Fruit fly (Drosophila melanogaster): ENCODE results near the gene Pdk1.

Gene Pdk1

dm6 chr3L:129311-129816, at the start of gene Pdk1:
Gene Pdk1 (plus strand): TSS chr3L:129450.
- TF ChIP-seq noc (tag; optimal IDR thresholded peaks at IDR 0.05): peak; percentile 28

DNA sequence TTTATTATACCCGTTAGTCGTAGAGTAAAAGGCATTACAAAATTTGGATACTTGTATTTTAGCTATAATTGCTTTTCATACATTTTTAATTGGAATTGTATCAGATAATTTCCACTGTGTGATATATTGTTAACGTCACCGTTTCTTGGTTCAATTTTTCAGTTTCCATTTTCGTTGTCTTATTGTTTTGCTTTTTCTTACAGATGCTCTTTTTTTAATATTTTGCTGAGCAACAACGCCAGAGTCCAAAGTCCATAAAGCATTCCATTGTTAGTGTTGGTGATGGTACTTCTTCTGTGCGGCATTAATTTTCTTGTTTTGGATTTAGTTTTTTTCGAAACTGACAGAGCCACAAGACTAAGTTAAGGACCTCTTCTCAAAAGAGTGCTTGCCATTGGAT, 46.3 kb upstream of the Pdk1 start:
- no peak for TF ChIP-seq noc (tag; optimal IDR thresholded peaks at IDR 0.05)

- peak; percentile 25 for TF ChIP-seq noc (tag; optimal IDR thresholded peaks at IDR 0.05)
Observed at dm6 chr3L:85204-85811, 43.9 kb upstream of the Pdk1 start.

DNA sequence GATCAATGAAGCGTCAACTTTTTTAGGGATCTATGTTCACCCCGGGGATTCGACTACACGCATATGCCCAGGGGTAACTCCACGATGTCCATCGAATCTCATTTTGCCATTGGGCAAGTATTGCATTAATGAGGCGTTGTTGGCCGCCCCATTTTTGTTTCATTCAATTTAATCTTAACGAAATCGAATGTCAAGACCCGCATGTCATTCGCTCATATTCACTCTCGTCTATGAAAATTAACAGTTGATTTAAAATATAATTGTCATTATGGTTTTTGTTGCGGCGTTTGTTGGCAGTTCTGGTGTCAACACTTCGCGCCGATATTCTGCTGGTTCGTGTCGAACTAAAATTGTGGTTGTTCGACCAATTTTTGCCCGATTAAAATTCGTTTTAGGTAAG, 42.3 kb upstream of the Pdk1 start:
- TF ChIP-seq noc (tag; optimal IDR thresholded peaks at IDR 0.05): no peak

DNA sequence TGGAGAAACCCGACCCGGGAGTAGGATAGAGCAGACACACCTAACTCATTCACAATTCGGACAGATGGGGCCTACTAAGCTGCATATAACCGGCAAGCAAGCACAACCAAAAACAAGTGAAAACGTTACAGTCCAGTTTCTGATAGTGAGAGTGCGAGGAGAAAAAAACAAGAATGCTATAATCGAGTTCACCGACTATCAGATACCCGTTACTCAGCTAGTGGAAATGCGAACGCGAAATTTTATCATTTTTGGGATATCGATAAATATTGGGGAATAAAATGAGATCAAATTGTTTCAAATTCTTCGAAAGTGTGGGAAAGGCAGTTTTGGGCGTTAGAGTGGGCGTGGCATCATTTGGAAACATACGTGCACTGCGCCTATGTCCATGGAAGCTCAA, 38.4 kb upstream of the Pdk1 start:
- TF ChIP-seq noc (tag; optimal IDR thresholded peaks at IDR 0.05): no peak

DNA sequence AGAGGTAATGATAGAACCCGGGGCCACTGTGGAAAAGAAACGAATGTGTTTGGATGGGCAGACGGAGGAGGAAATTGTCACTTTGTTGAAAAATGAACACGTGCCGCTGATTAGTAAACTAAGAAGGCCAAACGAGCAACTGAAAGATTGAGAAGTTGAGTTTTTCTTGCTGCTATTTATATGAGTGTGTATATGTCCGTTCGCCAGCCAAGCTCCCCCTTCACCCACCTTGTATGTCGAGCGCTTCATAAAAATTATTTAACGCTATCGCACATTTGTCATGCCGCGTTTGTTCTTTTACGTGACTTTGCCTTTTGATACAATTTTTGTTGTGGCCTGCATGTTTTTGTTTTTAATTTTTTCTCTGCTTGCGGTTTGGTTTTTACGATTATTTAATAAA, 37.3 kb upstream of the Pdk1 start:
- peak; percentile 32 for TF ChIP-seq noc (tag; optimal IDR thresholded peaks at IDR 0.05)

DNA sequence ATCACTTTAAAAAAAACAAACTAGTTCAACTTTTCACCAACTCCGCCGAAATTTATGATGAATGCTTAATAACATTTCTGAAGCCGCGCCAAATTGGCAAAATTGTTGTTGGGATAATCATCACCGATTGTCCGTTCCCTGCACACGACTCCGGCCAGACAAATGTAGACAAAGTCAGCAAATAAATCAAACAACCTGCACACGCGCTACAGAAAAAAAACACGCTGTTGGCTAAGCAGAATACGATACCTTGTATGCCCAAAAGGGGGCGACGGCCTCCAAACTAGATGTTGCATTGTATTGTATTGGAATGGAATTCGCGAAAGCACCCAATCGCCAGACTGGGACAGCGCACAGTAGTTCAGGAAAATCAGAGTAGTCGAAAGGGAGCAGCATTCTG, 35.7 kb upstream of the Pdk1 start:
- no peak for TF ChIP-seq noc (tag; optimal IDR thresholded peaks at IDR 0.05)

dm6 chr3L:94062-94461, 35.2 kb upstream of the Pdk1 start:
- peak; percentile 12 for TF ChIP-seq noc (tag; optimal IDR thresholded peaks at IDR 0.05)

- no peak for TF ChIP-seq noc (tag; optimal IDR thresholded peaks at IDR 0.05)
Observed at dm6 chr3L:94866-95265, 34.4 kb upstream of the Pdk1 start.

DNA sequence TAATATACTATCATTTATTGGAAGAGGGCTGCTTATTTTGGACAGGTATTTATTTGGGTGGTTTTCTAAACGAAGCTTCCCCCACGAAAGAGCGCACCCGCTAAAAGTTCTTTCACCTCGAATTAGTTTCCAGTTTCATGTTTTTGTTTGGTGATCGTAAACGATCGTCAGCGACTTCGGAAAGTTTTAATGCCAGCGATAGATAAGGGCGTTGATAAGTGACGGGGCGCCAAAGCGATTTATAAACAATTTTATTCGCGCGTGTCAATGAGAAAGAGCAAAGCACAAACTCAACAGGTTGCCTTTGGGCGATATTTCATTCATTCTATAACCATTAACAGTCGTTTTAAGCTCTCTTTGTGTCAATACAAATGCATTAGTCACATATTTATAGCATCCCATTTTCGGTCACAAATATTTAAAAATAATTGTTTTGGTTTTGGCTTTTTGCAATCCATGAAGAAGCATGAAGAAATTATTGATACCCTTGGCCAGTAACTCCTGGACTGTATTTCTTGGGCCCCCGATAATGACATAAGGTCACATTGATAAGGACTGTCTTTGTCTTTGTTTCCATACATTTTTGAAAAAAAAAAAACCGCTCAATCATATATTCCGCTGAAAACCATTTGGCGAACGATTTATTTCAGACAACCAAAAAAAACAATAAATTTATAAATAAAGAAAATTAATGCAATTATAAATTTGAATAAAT, 33.7 kb upstream of the Pdk1 start:
- peak; percentile 20 for TF ChIP-seq noc (tag; optimal IDR thresholded peaks at IDR 0.05)

DNA sequence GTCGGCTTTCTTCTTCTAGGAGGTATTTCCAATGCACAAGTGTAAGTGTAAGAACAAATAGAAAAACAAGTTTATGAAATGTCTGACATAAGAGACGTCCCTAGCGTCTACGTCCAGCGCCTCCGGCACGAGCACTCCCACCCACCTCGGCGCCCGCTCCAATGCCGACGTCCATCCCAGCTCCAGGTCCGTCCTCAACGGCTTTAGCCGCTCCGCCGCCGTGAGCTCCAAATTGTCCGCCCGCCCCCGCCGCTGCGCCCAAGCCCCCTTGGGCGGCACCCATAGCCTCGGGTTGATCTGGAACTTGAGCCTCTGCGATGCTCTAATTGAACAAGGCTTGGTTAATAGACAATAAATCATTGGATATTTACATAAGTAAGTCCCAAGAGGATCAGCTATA, 31.4 kb upstream of the Pdk1 start:
- no peak for TF ChIP-seq noc (tag; optimal IDR thresholded peaks at IDR 0.05)

dm6 chr3L:98275-98674, 31.0 kb upstream of the Pdk1 start, which contains the start of gene CG12483:
Gene CG12483 (minus strand): TSS chr3L:98375.
- no peak for TF ChIP-seq noc (tag; optimal IDR thresholded peaks at IDR 0.05)

DNA sequence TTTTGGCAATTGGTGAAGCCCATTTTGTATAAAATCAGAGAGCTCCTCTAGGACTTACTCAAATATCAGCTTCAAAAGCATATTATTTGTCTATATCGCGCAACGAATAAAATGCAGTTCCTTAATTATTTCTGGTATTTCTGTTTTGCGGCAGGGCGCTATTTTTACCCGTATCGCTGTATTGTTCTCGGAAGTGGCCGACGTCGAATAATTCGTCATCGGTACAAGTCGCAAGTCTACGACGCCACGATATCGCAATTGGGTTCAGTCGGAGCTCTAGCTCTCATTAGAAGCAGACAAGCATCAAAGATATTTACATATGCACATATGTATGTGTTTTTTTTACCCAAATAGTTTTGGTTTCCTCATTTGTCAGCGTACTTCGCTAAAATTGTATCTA, 25.2 kb upstream of the Pdk1 start:
- TF ChIP-seq noc (tag; optimal IDR thresholded peaks at IDR 0.05): no peak

DNA sequence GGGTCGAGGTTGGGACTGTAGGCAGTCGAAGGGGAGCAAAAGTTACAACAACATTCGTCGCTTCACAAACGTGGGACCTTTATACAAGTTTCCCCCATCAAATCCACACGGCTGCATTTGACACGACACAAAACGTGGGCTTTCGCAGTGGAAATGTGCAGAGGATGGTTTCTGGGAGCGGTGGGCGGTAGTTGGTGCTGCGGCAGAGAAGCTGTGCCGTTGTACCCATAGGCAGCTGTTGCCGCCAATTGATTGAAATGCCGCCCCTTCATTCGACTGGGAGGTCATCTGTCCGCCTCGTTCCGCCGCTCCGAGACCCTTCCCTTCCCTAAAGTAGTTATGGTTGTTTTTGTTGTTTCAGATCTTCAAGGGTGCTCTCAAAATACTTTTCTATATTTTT, 20.2 kb upstream of the Pdk1 start:
- no peak for TF ChIP-seq noc (tag; optimal IDR thresholded peaks at IDR 0.05)

- no peak for TF ChIP-seq noc (tag; optimal IDR thresholded peaks at IDR 0.05)
Observed at dm6 chr3L:109936-110335, 19.3 kb upstream of the Pdk1 start.

- no peak for TF ChIP-seq noc (tag; optimal IDR thresholded peaks at IDR 0.05)
Observed at dm6 chr3L:119390-119789, 9.9 kb upstream of the Pdk1 start.

DNA sequence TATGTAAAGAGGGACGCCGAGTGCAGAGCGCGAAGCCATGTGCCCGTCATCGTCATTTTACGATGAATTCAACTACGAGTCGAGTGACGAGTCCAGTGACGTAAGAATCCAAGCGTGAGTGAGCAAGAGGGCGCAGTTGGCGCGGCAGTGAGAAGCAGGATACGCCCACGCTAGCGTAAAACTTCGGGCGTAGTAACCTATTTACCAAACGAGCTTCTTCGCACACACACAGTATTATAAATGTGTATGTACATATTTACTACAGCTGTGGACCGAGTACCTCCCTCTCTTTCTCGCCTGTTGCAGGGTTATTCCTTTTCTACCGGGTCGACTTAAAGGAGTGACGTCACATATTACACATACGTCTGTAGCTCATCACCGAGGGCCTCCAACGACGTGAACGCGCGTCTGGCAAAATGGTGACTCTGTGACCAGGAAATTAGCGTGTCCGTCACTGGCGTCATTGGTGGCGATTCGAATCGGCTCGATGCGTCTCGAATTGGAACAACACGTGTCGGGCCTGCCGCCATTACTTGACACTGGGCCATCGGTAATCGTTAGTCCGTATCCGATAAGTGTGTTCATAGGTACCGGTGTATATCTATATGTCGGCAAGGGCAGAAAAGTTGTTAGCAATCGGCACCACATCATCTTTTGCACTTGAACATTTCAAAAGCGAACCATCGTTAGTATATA, 5.3 kb upstream of the Pdk1 start:
- TF ChIP-seq noc (tag; optimal IDR thresholded peaks at IDR 0.05): no peak
